Worm (Caenorhabditis elegans): ENCODE data around the gene T19D12.9.

T19D12.9 gene

ce11 chrII:6646903-6647302 is 7.3 kb downstream of the T19D12.9 start:
- TF ChIP-seq nhr-129 (tag; optimal IDR thresholded peaks at IDR 0.05) (no peak), crh-2 (tag; optimal IDR thresholded peaks at IDR 0.05) (no peak), nhr-25 (tag; optimal IDR thresholded peaks at IDR 0.05) (no peak), skn-1 (tag; optimal IDR thresholded peaks at IDR 0.05) (no peak), nhr-12 (tag; optimal IDR thresholded peaks at IDR 0.05) (no peak), nhr-77 (tag; optimal IDR thresholded peaks at IDR 0.05) (no peak), lin-13 (GFP tag; optimal IDR thresholded peaks at IDR 0.05) (no peak), nhr-6 (tag; optimal IDR thresholded peaks at IDR 0.05) (no peak), aly-2 (tag; optimal IDR thresholded peaks at IDR 0.05) (no peak), Y55F3AM.14 (GFP tag; optimal IDR thresholded peaks at IDR 0.05) (no peak), gmeb-1 (tag; optimal IDR thresholded peaks at IDR 0.05) (no peak), ceh-16 (tag; optimal IDR thresholded peaks at IDR 0.05) (no peak), alr-1 (tag; optimal IDR thresholded peaks at IDR 0.05) (no peak), ztf-1 (GFP tag; conservative IDR thresholded peaks at IDR 0.05) (no peak), elt-3 (tag; optimal IDR thresholded peaks at IDR 0.05) (no peak)

- no peak for TF ChIP-seq mdl-1 (tag; optimal IDR thresholded peaks at IDR 0.05)
- TF ChIP-seq snpc-4 (tag; optimal IDR thresholded peaks at IDR 0.05): no peak
- no peak for TF ChIP-seq nhr-23 (tag; optimal IDR thresholded peaks at IDR 0.05)
- TF ChIP-seq sma-9 (GFP tag; optimal IDR thresholded peaks at IDR 0.05): no peak
- TF ChIP-seq sma-9 (tag; optimal IDR thresholded peaks at IDR 0.05): no peak
- TF ChIP-seq lsy-2 (tag; optimal IDR thresholded peaks at IDR 0.05): no peak
- no peak for TF ChIP-seq F13H6.1 (tag; optimal IDR thresholded peaks at IDR 0.05)
- TF ChIP-seq egl-27 (tag; optimal IDR thresholded peaks at IDR 0.05): no peak
- TF ChIP-seq zag-1 (tag; optimal IDR thresholded peaks at IDR 0.05): no peak
- TF ChIP-seq Y55F3AM.14 (GFP tag; optimal IDR thresholded peaks at IDR 0.05): no peak
- TF ChIP-seq lin-13 (GFP tag; optimal IDR thresholded peaks at IDR 0.05): no peak
- no peak for TF ChIP-seq elt-3 (tag; optimal IDR thresholded peaks at IDR 0.05)
- no peak for TF ChIP-seq mbf-1 (tag; optimal IDR thresholded peaks at IDR 0.05)
- TF ChIP-seq sem-4 (tag; optimal IDR thresholded peaks at IDR 0.05): no peak
- TF ChIP-seq ztf-1 (GFP tag; conservative IDR thresholded peaks at IDR 0.05): no peak
- TF ChIP-seq nhr-237 (tag; optimal IDR thresholded peaks at IDR 0.05): no peak
Observed at ce11 chrII:6642651-6643167, 11.5 kb downstream of the T19D12.9 start, which contains the start of gene T19D12.6. TSS of gene T19D12.6 (minus strand) at chrII:6643117.

DNA sequence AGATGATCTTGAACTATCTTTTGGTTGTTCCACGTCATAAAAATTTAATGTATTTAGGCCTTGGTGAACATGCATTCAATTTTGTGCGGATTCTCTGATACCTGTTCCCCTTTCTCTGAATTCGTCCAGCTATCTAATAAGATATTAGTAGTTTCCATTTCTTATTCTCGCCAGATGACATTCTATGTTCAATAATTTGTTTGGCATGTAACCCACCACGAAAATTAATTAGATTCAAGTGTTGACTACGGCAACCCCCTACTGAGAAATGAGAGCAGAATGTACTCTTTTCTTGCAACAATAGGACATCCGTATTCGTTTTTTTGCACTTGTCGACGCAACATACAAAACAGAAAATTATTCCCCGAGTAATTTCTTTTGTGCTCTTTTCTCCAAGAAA is 12.0 kb downstream of the T19D12.9 start:
- TF ChIP-seq peb-1 (tag; optimal IDR thresholded peaks at IDR 0.05) (no peak), unc-55 (GFP tag; optimal IDR thresholded peaks at IDR 0.05) (no peak), F13H6.1 (tag; optimal IDR thresholded peaks at IDR 0.05) (no peak), ceh-82 (tag; optimal IDR thresholded peaks at IDR 0.05) (no peak), zag-1 (tag; optimal IDR thresholded peaks at IDR 0.05) (no peak)

DNA sequence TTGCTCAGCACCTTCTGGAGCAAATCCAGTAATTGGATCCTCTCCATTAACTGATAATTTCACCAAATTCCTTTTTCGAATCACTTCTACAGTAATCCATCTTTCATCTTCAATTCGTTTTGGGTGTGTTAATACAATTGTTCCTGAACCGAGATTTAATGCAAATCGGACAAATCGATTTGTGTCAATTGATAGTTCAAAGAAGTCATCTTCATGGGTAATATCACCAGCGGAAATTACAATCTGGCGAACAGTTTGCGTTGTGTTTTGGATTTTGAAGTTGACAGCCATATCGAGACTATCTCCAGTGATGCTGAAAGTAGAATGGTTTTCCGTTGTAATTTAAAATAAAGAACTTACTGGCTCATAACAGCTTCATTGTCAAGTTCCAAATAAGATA is 16.3 kb downstream of the T19D12.9 start:
- TF ChIP-seq blmp-1 (tag; optimal IDR thresholded peaks at IDR 0.05; ENCODE audit: insufficient read depth) (no peak), ama-1 (optimal IDR thresholded peaks at IDR 0.05) (no peak), ceh-16 (tag; optimal IDR thresholded peaks at IDR 0.05) (no peak), ceh-82 (tag; optimal IDR thresholded peaks at IDR 0.05) (no peak), ztf-4 (tag; optimal IDR thresholded peaks at IDR 0.05) (no peak), unc-62 (GFP tag; optimal IDR thresholded peaks at IDR 0.05) (no peak), nhr-77 (tag; optimal IDR thresholded peaks at IDR 0.05) (no peak), nhr-21 (tag; optimal IDR thresholded peaks at IDR 0.05) (no peak)

DNA sequence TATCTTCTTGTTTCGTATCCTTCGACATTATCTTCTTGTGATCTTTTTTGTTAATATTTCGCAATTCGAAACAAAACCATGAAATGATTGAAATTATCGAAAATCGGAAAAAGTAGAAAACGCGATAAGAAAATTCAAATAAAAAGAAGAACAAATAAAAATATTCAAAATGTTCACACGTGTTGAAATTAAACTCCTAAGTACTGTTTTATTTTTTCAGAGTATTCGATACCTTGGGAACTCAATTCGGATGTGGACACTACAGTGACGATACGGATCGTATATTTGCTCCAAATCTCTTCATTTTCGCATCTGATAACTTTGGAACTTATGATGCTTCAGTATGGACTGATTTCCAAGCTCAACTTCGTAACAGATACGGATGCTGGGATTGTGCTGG is 18.0 kb downstream of the T19D12.9 start, which contains the start of gene T19D12.5:
T19D12.5 (minus strand) TSS at position 101 of the 400 bp plus-strand sequence.
- TF ChIP-seq dmd-4 (tag; optimal IDR thresholded peaks at IDR 0.05) (no peak), nhr-25 (tag; optimal IDR thresholded peaks at IDR 0.05) (no peak), crh-2 (tag; optimal IDR thresholded peaks at IDR 0.05) (no peak), nhr-11 (tag; optimal IDR thresholded peaks at IDR 0.05) (no peak), F13H6.1 (tag; optimal IDR thresholded peaks at IDR 0.05) (no peak), blmp-1 (tag; optimal IDR thresholded peaks at IDR 0.05; ENCODE audit: insufficient read depth) (no peak), C34F6.9 (tag; optimal IDR thresholded peaks at IDR 0.05) (no peak), mab-5 (tag; optimal IDR thresholded peaks at IDR 0.05) (no peak), nhr-12 (tag; optimal IDR thresholded peaks at IDR 0.05) (no peak), unc-62 (GFP tag; optimal IDR thresholded peaks at IDR 0.05) (no peak), skn-1 (tag; optimal IDR thresholded peaks at IDR 0.05) (no peak)

Measured in whole organism, L2 larva.